Fruit fly (Drosophila melanogaster) whole organism, prepupa: ENCODE data around the gene CG7069.

Experiments
- CG16779 ChIP-seq: fragments of 200-800 bp; sonication (Bioruptor generic); optimal IDR thresholded peaks from 3 replicates; lab custom pipeline; 2017; ENCODE audit warnings: missing biosample characterization, mild to moderate bottlenecking, missing genetic modification characterization
- CG6808 ChIP-seq: fragments of 200-800 bp; sonication (Bioruptor generic); optimal IDR thresholded peaks from 3 replicates; lab custom pipeline; 2017; ENCODE audit warnings: missing biosample characterization, missing genetic modification characterization, mild to moderate bottlenecking, moderate library complexity, missing genetic modification reagents
- Lpt ChIP-seq: fragments of 200-800 bp; sonication (Bioruptor generic); optimal IDR thresholded peaks from 3 replicates; lab custom pipeline; 2016; ENCODE audit warnings: missing biosample characterization, missing genetic modification characterization
- Smox ChIP-seq: fragments of 200-800 bp; sonication (Bioruptor generic); optimal IDR thresholded peaks from 3 replicates; lab custom pipeline; 2016; ENCODE audit warnings: missing biosample characterization, missing genetic modification characterization
- Sox102F ChIP-seq: fragments of 200-800 bp; sonication (Bioruptor generic); optimal IDR thresholded peaks from 2 replicates; lab custom pipeline; 2016; ENCODE audit warnings: missing biosample characterization, mild to moderate bottlenecking, missing genetic modification characterization
- cyc ChIP-seq: fragments of 200-800 bp; sonication (Bioruptor generic); optimal IDR thresholded peaks from 3 replicates; lab custom pipeline; 2016; ENCODE audit warnings: missing biosample characterization, missing genetic modification characterization
- fd85E ChIP-seq: fragments of 200-800 bp; sonication (Bioruptor generic); optimal IDR thresholded peaks from 3 replicates; lab custom pipeline; 2016; ENCODE audit warnings: missing biosample characterization, missing genetic modification characterization

DNA sequence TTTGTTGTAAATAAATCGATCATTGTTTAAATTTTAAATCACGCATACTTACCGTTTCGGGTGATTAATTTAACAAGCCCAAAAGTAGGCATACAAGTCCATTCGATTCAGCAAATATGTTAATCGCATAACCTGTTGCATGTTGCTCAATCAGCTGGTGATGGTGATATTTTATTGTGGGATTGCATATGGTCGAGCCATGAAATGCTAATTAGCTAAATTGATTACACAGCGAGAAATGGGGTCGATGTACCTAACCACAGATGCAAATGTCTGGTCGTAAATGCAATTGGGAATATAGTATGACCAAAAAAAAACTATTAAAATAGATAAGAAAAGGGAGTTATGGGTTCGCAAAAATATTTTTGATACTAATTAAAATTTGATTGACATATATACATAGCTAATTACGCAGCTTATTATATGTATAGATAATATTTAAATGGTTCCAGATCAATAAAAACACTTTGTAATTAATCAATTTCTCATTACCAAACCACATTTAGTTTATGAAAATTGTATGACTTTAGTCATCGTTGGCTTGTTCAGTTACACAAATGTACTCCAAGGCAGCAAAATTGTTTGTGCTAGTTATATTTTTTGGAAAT lies 42.0 kb upstream of the CG7069 start, which contains the start of gene CG33721:
- TF ChIP-seq Sox102F (GFP tag; lab: Kevin White, UChicago) (no peak), Lpt (GFP tag; lab: Kevin White, UChicago) (no peak), CG16779 (no peak), CG6808 (no peak), cyc (GFP tag; lab: Kevin White, UChicago) (no peak), Smox (GFP tag; lab: Kevin White, UChicago) (no peak), fd85E (GFP tag; lab: Kevin White, UChicago) (no peak)
